Worm (Caenorhabditis elegans) whole organism, late embryonic: Measurements from ENCODE around the gene str-27.

Experiments used
- ama-1 ChIP-seq: fragments of 150-350 bp; optimal IDR thresholded peaks from 2 replicates; lab custom pipeline; 2014
- ceh-45 ChIP-seq: fragments of 200-800 bp; sonication (Bioruptor generic); IDR thresholded peaks from 2 replicates; pipeline ENCODE4 v1.3.6; 2022; ENCODE audit warnings: missing genetic modification reagents, missing genetic modification characterization, missing compliant biosample characterization
- ceh-9 ChIP-seq: sonication (generic microtip); optimal IDR thresholded peaks from 2 replicates; lab custom pipeline; 2016; ENCODE audit warnings: mild to moderate bottlenecking, missing genetic modification characterization, inconsistent platforms, missing compliant biosample characterization
- dmd-4 ChIP-seq: sonication (generic microtip); optimal IDR thresholded peaks from 2 replicates; lab custom pipeline; 2016; ENCODE audit warnings: borderline replicate concordance, missing genetic modification characterization, missing compliant biosample characterization
- nfya-1 ChIP-seq: sonication (generic microtip); optimal IDR thresholded peaks from 2 replicates; lab custom pipeline; 2017; ENCODE audit warnings: missing genetic modification characterization, mild to moderate bottlenecking, missing compliant biosample characterization, antibody characterized with exemption, moderate library complexity
- nhr-11 ChIP-seq: fragments of 150-350 bp; optimal IDR thresholded peaks from 2 replicates; lab custom pipeline; 2014; ENCODE audit warnings: missing biosample characterization, missing genetic modification characterization
- rnt-1 ChIP-seq: sonication (generic microtip); optimal IDR thresholded peaks from 2 replicates; lab custom pipeline; 2016; ENCODE audit warnings: missing genetic modification characterization, missing compliant biosample characterization
- sdc-2 ChIP-seq: sonication (generic microtip); optimal IDR thresholded peaks from 2 replicates; lab custom pipeline; 2016; ENCODE audit warnings: missing genotype, missing genetic modification characterization, missing compliant biosample characterization
- tbx-7 ChIP-seq: sonication (generic microtip); optimal IDR thresholded peaks from 2 replicates; lab custom pipeline; 2016; ENCODE audit warnings: missing genotype, missing genetic modification characterization, missing compliant biosample characterization

DNA sequence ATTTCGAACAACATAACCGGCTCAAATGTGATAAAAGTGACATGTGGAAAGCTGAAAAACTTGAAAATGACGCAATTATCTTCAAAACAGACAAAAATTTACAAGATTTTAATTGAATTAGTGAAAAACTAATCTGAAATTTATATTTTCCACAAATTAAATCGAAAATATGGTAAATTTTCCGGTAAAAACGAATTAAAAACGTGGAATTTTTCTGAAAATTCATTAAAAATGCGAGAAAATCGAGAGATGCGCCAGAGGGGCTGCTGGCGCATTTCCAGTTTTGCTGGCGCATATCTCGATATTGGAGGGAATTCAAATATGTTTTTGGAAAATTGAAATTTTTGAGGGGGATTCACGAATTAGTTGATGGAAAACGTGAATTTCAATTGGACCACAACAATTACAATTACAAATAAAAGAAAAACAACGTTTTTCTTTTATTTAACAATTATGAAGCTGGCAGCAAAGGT, 30.5 kb upstream of the str-27 start, which contains the start of the genes haf-3 and F57A10.2:
- TF ChIP-seq nhr-11 (tag; lab: Kevin White, UChicago) (no peak), ama-1 (lab: Kevin White, UChicago) (no peak), sdc-2 (tag; lab: Kevin White, UChicago) (no peak), dmd-4 (no peak), nfya-1 (peak; percentile 77), ceh-9 (tag; lab: Kevin White, UChicago) (no peak), ceh-45 (GFP tag; lab: Robert Waterston, UW) (no peak), tbx-7 (tag; lab: Kevin White, UChicago) (no peak), rnt-1 (tag; lab: Kevin White, UChicago) (no peak)
